Fruit fly (Drosophila melanogaster) whole organism, embryonic: Measurements from ENCODE around the gene mRpL15.
A peak's percentile ranks its signal among the peaks of the same experiment; 100 is the strongest.

ENCODE experiments used
- BtbVII ChIP-seq: fragments of 200-800 bp; sonication (Bioruptor generic); optimal IDR thresholded peaks from 3 replicates; lab custom pipeline; 2017; ENCODE audit warnings: missing biosample characterization, mild to moderate bottlenecking, missing genetic modification characterization
- CG10431 ChIP-seq: fragments of 200-800 bp; sonication (Bioruptor generic); optimal IDR thresholded peaks from 3 replicates; lab custom pipeline; 2018; ENCODE audit warnings: missing biosample characterization, mild to moderate bottlenecking, missing genetic modification characterization
- CG10543 ChIP-seq: fragments of 200-800 bp; sonication (Bioruptor generic); optimal IDR thresholded peaks from 3 replicates; lab custom pipeline; 2017; ENCODE audit warnings: missing biosample characterization, mild to moderate bottlenecking, missing genetic modification characterization, moderate library complexity
- CG12155 ChIP-seq: fragments of 200-800 bp; sonication (Bioruptor generic); optimal IDR thresholded peaks from 3 replicates; lab custom pipeline; 2016; ENCODE audit warnings: missing biosample characterization, missing genetic modification characterization
- CG1233 ChIP-seq: fragments of 200-800 bp; sonication (Bioruptor generic); optimal IDR thresholded peaks from 4 replicates; lab custom pipeline; 2018; ENCODE audit warnings: missing biosample characterization, mild to moderate bottlenecking, missing genetic modification characterization
- CG12769 ChIP-seq: fragments of 200-800 bp; sonication (Bioruptor generic); optimal IDR thresholded peaks from 2 replicates; lab custom pipeline; 2019; ENCODE audit warnings: missing biosample characterization, mild to moderate bottlenecking, missing genetic modification characterization, moderate library complexity
- CG13296 ChIP-seq: fragments of 200-800 bp; sonication (Bioruptor generic); optimal IDR thresholded peaks from 3 replicates; lab custom pipeline; 2018; ENCODE audit warnings: missing biosample characterization, mild to moderate bottlenecking, missing genetic modification characterization
- CG13894 ChIP-seq: fragments of 200-800 bp; sonication (Bioruptor generic); optimal IDR thresholded peaks from 3 replicates; lab custom pipeline; 2018; ENCODE audit warnings: missing biosample characterization, mild to moderate bottlenecking, missing genetic modification characterization, moderate library complexity
- CG14710 ChIP-seq: fragments of 200-800 bp; sonication (Bioruptor generic); optimal IDR thresholded peaks from 3 replicates; lab custom pipeline; 2019; ENCODE audit warnings: missing biosample characterization, mild to moderate bottlenecking, missing genetic modification characterization, moderate library complexity
- CG15073 ChIP-seq: fragments of 200-800 bp; sonication (Bioruptor generic); optimal IDR thresholded peaks from 2 replicates; lab custom pipeline; 2016; ENCODE audit warnings: missing biosample characterization, missing genetic modification characterization
- CG16815 ChIP-seq: fragments of 200-800 bp; sonication (Bioruptor generic); optimal IDR thresholded peaks from 3 replicates; lab custom pipeline; 2017; ENCODE audit warnings: missing biosample characterization, mild to moderate bottlenecking, missing genetic modification characterization
- CG17829 ChIP-seq: fragments of 200-800 bp; optimal IDR thresholded peaks from 2 replicates; lab custom pipeline; 2019; ENCODE audit warnings: missing biosample characterization, mild to moderate bottlenecking, missing genetic modification characterization, moderate library complexity
- CG2116 ChIP-seq: fragments of 200-800 bp; sonication (Bioruptor generic); optimal IDR thresholded peaks from 3 replicates; lab custom pipeline; 2018; ENCODE audit warnings: missing biosample characterization, mild to moderate bottlenecking, missing genetic modification characterization
- CG2202 ChIP-seq: fragments of 200-800 bp; sonication (Bioruptor generic); optimal IDR thresholded peaks from 2 replicates; lab custom pipeline; 2018; ENCODE audit warnings: missing biosample characterization, mild to moderate bottlenecking, missing genetic modification characterization
- CG6272 ChIP-seq: fragments of 200-800 bp; sonication (Bioruptor generic); IDR thresholded peaks from 2 replicates; pipeline ENCODE4 v1.3.6; 2022; ENCODE audit warnings: missing biosample characterization, missing genetic modification characterization
- CG7357 ChIP-seq: fragments of 200-800 bp; sonication (Bioruptor generic); IDR thresholded peaks from 3 replicates; pipeline ENCODE4 v1.3.6; 2022; ENCODE audit warnings: missing biosample characterization, missing genetic modification characterization
- CG7745 ChIP-seq: fragments of 200-800 bp; sonication (Bioruptor generic); optimal IDR thresholded peaks from 2 replicates; lab custom pipeline; 2018; ENCODE audit warnings: missing biosample characterization, mild to moderate bottlenecking, missing genetic modification characterization, moderate library complexity
- CG8281 ChIP-seq: fragments of 200-800 bp; sonication (Bioruptor generic); optimal IDR thresholded peaks from 2 replicates; lab custom pipeline; 2018; ENCODE audit warnings: missing biosample characterization, mild to moderate bottlenecking, missing genetic modification characterization, moderate library complexity
- CG8290 ChIP-seq, 3 experiments: fragments of 200-800 bp; sonication (Bioruptor generic); optimal IDR thresholded peaks; 2 replicates each; lab custom pipeline; 2016 to 2019; ENCODE audit warnings: missing biosample characterization in 3 of 3, missing genetic modification characterization in 3 of 3, mild to moderate bottlenecking in 2 of 3, moderate library complexity in 1 of 3
- CG8944 ChIP-seq: fragments of 200-800 bp; sonication (Bioruptor generic); optimal IDR thresholded peaks from 3 replicates; lab custom pipeline; 2016; ENCODE audit warnings: missing biosample characterization, missing genetic modification characterization
- Doc3 ChIP-seq: fragments of 200-800 bp; sonication (Bioruptor generic); IDR thresholded peaks from 3 replicates; pipeline ENCODE4 v1.3.6; 2022; ENCODE audit warnings: missing biosample characterization, missing genetic modification characterization; ENCODE audit not compliant: partially characterized antibody
- Elba2 ChIP-seq: fragments of 200-800 bp; sonication (Bioruptor generic); optimal IDR thresholded peaks from 3 replicates; lab custom pipeline; 2016; ENCODE audit warnings: missing biosample characterization, missing genetic modification characterization
- Gsc ChIP-seq: fragments of 200-800 bp; sonication (Bioruptor generic); IDR thresholded peaks from 2 replicates; pipeline ENCODE4 v1.3.6; 2022; ENCODE audit warnings: missing biosample characterization, missing genetic modification characterization
- H2.0 ChIP-seq: fragments of 200-800 bp; sonication (Bioruptor generic); IDR thresholded peaks from 2 replicates; pipeline ENCODE4 v1.3.6; 2022; ENCODE audit warnings: missing biosample characterization, missing genetic modification characterization
- Hsf ChIP-seq: fragments of 200-800 bp; sonication (Bioruptor generic); optimal IDR thresholded peaks from 3 replicates; lab custom pipeline; 2016; ENCODE audit warnings: missing biosample characterization, missing genetic modification characterization
- MESR4 ChIP-seq: fragments of 200-800 bp; sonication (Bioruptor generic); optimal IDR thresholded peaks from 2 replicates; lab custom pipeline; 2018; ENCODE audit warnings: missing biosample characterization, mild to moderate bottlenecking, missing genetic modification characterization, moderate library complexity
- Max ChIP-seq: fragments of 200-800 bp; sonication (Bioruptor generic); optimal IDR thresholded peaks from 2 replicates; lab custom pipeline; 2016; ENCODE audit warnings: missing biosample characterization, mild to moderate bottlenecking, missing genetic modification characterization
- NC2α ChIP-seq: fragments of 200-800 bp; sonication (Bioruptor generic); optimal IDR thresholded peaks from 2 replicates; lab custom pipeline; 2016; ENCODE audit warnings: missing biosample characterization, missing genetic modification characterization
- NC2β ChIP-seq: fragments of 200-800 bp; sonication (Bioruptor generic); optimal IDR thresholded peaks from 2 replicates; lab custom pipeline; 2016; ENCODE audit warnings: missing biosample characterization, missing genetic modification characterization
- NK7.1 ChIP-seq: fragments of 200-800 bp; sonication (Bioruptor generic); optimal IDR thresholded peaks from 3 replicates; lab custom pipeline; 2016; ENCODE audit warnings: missing biosample characterization, missing genetic modification characterization
- Trl ChIP-seq, 3 experiments: fragments of >200 bp in 2 of 3; fragments of 200-800 bp in 1 of 3; sonication (Bioruptor generic) in 1 of 3; optimal IDR thresholded peaks; 2 replicates in 1 of 3; 3 replicates in 2 of 3; lab custom pipeline; 2016 to 2017; ENCODE audit warnings: missing biosample characterization in 1 of 3, missing genetic modification characterization in 1 of 3
- ab ChIP-seq: fragments of 200-800 bp; sonication (Bioruptor generic); optimal IDR thresholded peaks from 2 replicates; lab custom pipeline; 2016; ENCODE audit warnings: missing biosample characterization, missing genetic modification characterization
- ara ChIP-seq: fragments of 200-800 bp; sonication (Bioruptor generic); IDR thresholded peaks from 2 replicates; pipeline ENCODE4 v1.3.6; 2022; ENCODE audit warnings: missing biosample characterization, missing genetic modification characterization
- dmrt99B ChIP-seq: fragments of 200-800 bp; sonication (Bioruptor generic); optimal IDR thresholded peaks from 2 replicates; lab custom pipeline; 2018; ENCODE audit warnings: missing biosample characterization, mild to moderate bottlenecking, missing genetic modification characterization, moderate library complexity
- dysf ChIP-seq: fragments of 200-800 bp; sonication (Bioruptor generic); IDR thresholded peaks from 3 replicates; pipeline ENCODE4 v1.3.6; 2022; ENCODE audit warnings: missing biosample characterization, missing genetic modification characterization
- ems ChIP-seq: fragments of 200-800 bp; sonication (Bioruptor generic); optimal IDR thresholded peaks from 3 replicates; lab custom pipeline; 2016; ENCODE audit warnings: missing biosample characterization, missing genetic modification characterization
- gt ChIP-seq: fragments of 200-800 bp; sonication (Bioruptor generic); IDR thresholded peaks from 2 replicates; pipeline ENCODE4 v1.3.6; 2022; ENCODE audit warnings: missing biosample characterization, missing genetic modification characterization
- klu ChIP-seq: fragments of 200-800 bp; sonication (Bioruptor generic); IDR thresholded peaks from 2 replicates; pipeline ENCODE4 v1.3.6; 2022; ENCODE audit warnings: missing biosample characterization, missing genetic modification characterization
- luna ChIP-seq: fragments of 200-800 bp; sonication (Bioruptor generic); optimal IDR thresholded peaks from 2 replicates; lab custom pipeline; 2016; ENCODE audit warnings: missing biosample characterization, missing genetic modification characterization
- mirr ChIP-seq: fragments of 200-800 bp; sonication (Bioruptor generic); optimal IDR thresholded peaks from 3 replicates; lab custom pipeline; 2018; ENCODE audit warnings: missing biosample characterization, mild to moderate bottlenecking, missing genetic modification characterization
- nerfin-2 ChIP-seq: fragments of 200-800 bp; sonication (Bioruptor generic); IDR thresholded peaks from 2 replicates; pipeline ENCODE4 v1.3.6; 2022; ENCODE audit warnings: missing biosample characterization, missing genetic modification characterization; ENCODE audit not compliant: partially characterized antibody
- pb ChIP-seq: fragments of 200-800 bp; sonication (Bioruptor generic); optimal IDR thresholded peaks from 3 replicates; lab custom pipeline; 2016; ENCODE audit warnings: missing biosample characterization, missing genetic modification characterization
- slp2 ChIP-seq: fragments of 200-800 bp; sonication (Bioruptor generic); optimal IDR thresholded peaks from 2 replicates; lab custom pipeline; 2016; ENCODE audit warnings: missing biosample characterization, missing genetic modification characterization
- tio ChIP-seq: fragments of 200-800 bp; sonication (Bioruptor generic); optimal IDR thresholded peaks from 2 replicates; lab custom pipeline; 2017; ENCODE audit warnings: missing biosample characterization, missing genetic modification characterization, inconsistent platforms
- wdn ChIP-seq: fragments of 200-800 bp; sonication (Bioruptor generic); IDR thresholded peaks from 2 replicates; pipeline ENCODE4 v1.3.6; 2022; ENCODE audit warnings: missing biosample characterization, missing genetic modification characterization

Gene mRpL15

DNA sequence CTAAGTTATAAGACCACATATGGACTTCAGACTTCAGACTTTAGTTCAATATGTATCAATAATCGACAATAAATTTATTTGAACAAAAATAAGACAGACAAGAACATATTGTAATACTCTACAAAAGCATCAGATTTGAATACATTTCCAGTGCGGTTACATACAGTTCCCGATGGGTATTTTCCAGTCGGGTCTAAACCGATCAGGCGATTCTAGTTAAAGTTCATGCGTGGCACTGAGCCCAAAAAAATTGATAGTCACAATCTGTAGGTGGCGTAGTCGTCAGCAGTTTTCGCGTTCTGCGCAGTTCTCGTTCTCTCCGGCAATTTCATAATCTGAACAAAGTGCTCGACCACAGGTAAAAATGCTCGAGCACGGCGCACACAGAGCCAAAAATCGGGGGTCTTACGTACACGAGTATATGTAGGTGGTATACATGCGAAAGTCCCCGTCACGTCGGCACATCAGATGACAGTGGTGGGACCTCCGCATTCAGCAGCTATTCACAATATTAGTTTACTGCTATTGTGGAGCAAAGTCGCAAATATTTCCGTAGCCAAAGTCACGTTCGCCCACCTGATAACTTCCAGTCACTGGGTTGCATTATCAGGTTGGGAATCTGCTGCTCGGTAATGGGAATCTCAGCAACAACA lies 40.6 kb downstream of the mRpL15 start (continued):
- peak; percentile 100 for TF ChIP-seq CG13894
- no peak for TF ChIP-seq Gsc (GFP tag; lab: Robert Waterston, UW)
- peak; percentile 12 for TF ChIP-seq ems (GFP tag; lab: Kevin White, UChicago)
- no peak for TF ChIP-seq klu (GFP tag; lab: Robert Waterston, UW)
- peak; percentile 65 for TF ChIP-seq BtbVII (GFP tag; lab: Kevin White, UChicago)
- peak in 1 of 2 experiments; percentile 5 for TF ChIP-seq Trl (optimal IDR thresholded peaks at IDR 0.05; lab: Kevin White, UChicago)
- no peak for TF ChIP-seq Trl (GFP tag; optimal IDR thresholded peaks at IDR 0.05; lab: Kevin White, UChicago)
- TF ChIP-seq CG17829 (tag; lab: Kevin White, UChicago) = no peak
- peak; percentile 73 for TF ChIP-seq CG12769 (tag; lab: Kevin White, UChicago)
- no peak for TF ChIP-seq H2.0 (GFP tag; lab: Robert Waterston, UW)
- TF ChIP-seq CG8944 (GFP tag; lab: Kevin White, UChicago) = peak; percentile 8
- TF ChIP-seq CG16815 = peak; percentile 49
- no peak for TF ChIP-seq pb
- no peak for TF ChIP-seq CG8290 (GFP tag; optimal IDR thresholded peaks at IDR 0.05; lab: Kevin White, UChicago)
- peak in 1 of 2 experiments; percentile 76 for TF ChIP-seq CG8290 (tag; optimal IDR thresholded peaks at IDR 0.05; lab: Kevin White, UChicago)
- peak; percentile 47 for TF ChIP-seq Max (GFP tag; lab: Kevin White, UChicago)
- TF ChIP-seq CG7745 (tag; lab: Kevin White, UChicago) = no peak
- no peak for TF ChIP-seq slp2 (GFP tag; lab: Kevin White, UChicago)
- TF ChIP-seq MESR4 (GFP tag; lab: Kevin White, UChicago) = no peak
- peak; percentile 40 for TF ChIP-seq CG15073
- TF ChIP-seq NC2β (GFP tag; lab: Kevin White, UChicago) = no peak
- TF ChIP-seq mirr = peak; percentile 63
- no peak for TF ChIP-seq CG1233
- TF ChIP-seq gt = no peak
- 0 out of 2 replicates have a peak, but pooled peaks have one; percentile 7 for TF ChIP-seq wdn (GFP tag; lab: Robert Waterston, UW)
- no peak for TF ChIP-seq CG14710
- no peak for TF ChIP-seq CG2116 (GFP tag; lab: Kevin White, UChicago)
- peak; percentile 63 for TF ChIP-seq CG10431
- TF ChIP-seq NK7.1 (GFP tag; lab: Kevin White, UChicago) = no peak
- peak; percentile 62 for TF ChIP-seq Hsf (GFP tag; lab: Kevin White, UChicago)
- TF ChIP-seq ab (GFP tag; lab: Kevin White, UChicago) = peak; percentile 39
- TF ChIP-seq dmrt99B = peak; percentile 31
- TF ChIP-seq Doc3 (GFP tag; lab: Robert Waterston, UW) = no peak
- no peak for TF ChIP-seq CG6272 (GFP tag; lab: Robert Waterston, UW)
- no peak for TF ChIP-seq luna (GFP tag; lab: Kevin White, UChicago)
- TF ChIP-seq NC2α (GFP tag; lab: Kevin White, UChicago) = no peak
- peak; percentile 44 for TF ChIP-seq CG13296
- no peak for TF ChIP-seq ara
- peak; percentile 60 for TF ChIP-seq CG12155 (GFP tag; lab: Kevin White, UChicago)
- no peak for TF ChIP-seq nerfin-2 (GFP tag; lab: Robert Waterston, UW)
- no peak for TF ChIP-seq CG2202 (tag; lab: Kevin White, UChicago)
- peak; percentile 90 for TF ChIP-seq CG10543 (GFP tag; lab: Kevin White, UChicago)
- TF ChIP-seq tio = peak; percentile 24
- TF ChIP-seq Elba2 (GFP tag; lab: Kevin White, UChicago) = no peak
- peak; percentile 58; the same call in 2 of the 3 replicates for TF ChIP-seq dysf (GFP tag; lab: Robert Waterston, UW)
- peak; percentile 12 for TF ChIP-seq CG8281 (tag; lab: Kevin White, UChicago)
- no peak for TF ChIP-seq CG7357
